Fruit fly (Drosophila melanogaster) whole organism, embryonic: Measurements from ENCODE around the gene CG5687.

Experiments
- Bgb ChIP-seq: fragments of 200-800 bp; sonication (Bioruptor generic); IDR thresholded peaks from 2 replicates; pipeline ENCODE4 v1.3.6; 2022; ENCODE audit warnings: missing biosample characterization, missing genetic modification characterization; ENCODE audit not compliant: partially characterized antibody
- Blimp-1 ChIP-seq: fragments of 200-800 bp; sonication (Bioruptor generic); optimal IDR thresholded peaks from 3 replicates; lab custom pipeline; 2018; ENCODE audit warnings: missing biosample characterization, missing genetic modification characterization, mild to moderate bottlenecking, moderate library complexity, missing genetic modification reagents
- Bteb2 ChIP-seq: fragments of 200-800 bp; sonication (Bioruptor generic); optimal IDR thresholded peaks from 2 replicates; lab custom pipeline; 2016; ENCODE audit warnings: missing biosample characterization, missing genetic modification characterization
- CG10462 ChIP-seq: fragments of 200-800 bp; sonication (Bioruptor generic); optimal IDR thresholded peaks from 2 replicates; lab custom pipeline; 2016; ENCODE audit warnings: missing biosample characterization, missing genetic modification characterization
- CG10654 ChIP-seq: fragments of 200-800 bp; sonication (Bioruptor generic); optimal IDR thresholded peaks from 2 replicates; lab custom pipeline; 2016; ENCODE audit warnings: missing biosample characterization, missing genetic modification characterization
- CG10979 ChIP-seq: fragments of 200-800 bp; sonication (Bioruptor generic); optimal IDR thresholded peaks from 2 replicates; lab custom pipeline; 2018; ENCODE audit warnings: missing biosample characterization, mild to moderate bottlenecking, missing genetic modification characterization, moderate library complexity
- CG12155 ChIP-seq: fragments of 200-800 bp; sonication (Bioruptor generic); optimal IDR thresholded peaks from 3 replicates; lab custom pipeline; 2016; ENCODE audit warnings: missing biosample characterization, missing genetic modification characterization
- CG12769 ChIP-seq: fragments of 200-800 bp; sonication (Bioruptor generic); optimal IDR thresholded peaks from 2 replicates; lab custom pipeline; 2019; ENCODE audit warnings: missing biosample characterization, mild to moderate bottlenecking, missing genetic modification characterization, moderate library complexity
- CG13287 ChIP-seq: fragments of 200-800 bp; sonication (Bioruptor generic); IDR thresholded peaks from 2 replicates; pipeline ENCODE4 v1.3.6; 2022; ENCODE audit warnings: missing biosample characterization, missing genetic modification characterization; ENCODE audit not compliant: partially characterized antibody
- CG15601 ChIP-seq: fragments of 200-800 bp; sonication (Bioruptor generic); optimal IDR thresholded peaks from 3 replicates; lab custom pipeline; 2019; ENCODE audit warnings: missing biosample characterization, mild to moderate bottlenecking, missing genetic modification characterization, moderate library complexity
- CG1792 ChIP-seq: fragments of 200-800 bp; sonication (Bioruptor generic); optimal IDR thresholded peaks from 2 replicates; lab custom pipeline; 2016; ENCODE audit warnings: missing biosample characterization, missing genetic modification characterization
- CG18476 ChIP-seq: fragments of 200-800 bp; sonication (Bioruptor generic); optimal IDR thresholded peaks from 2 replicates; lab custom pipeline; 2016; ENCODE audit warnings: missing biosample characterization, mild to moderate bottlenecking, missing genetic modification characterization
- CG2889 ChIP-seq: fragments of 200-800 bp; sonication (Bioruptor generic); IDR thresholded peaks from 3 replicates; pipeline ENCODE4 v1.3.6; 2022; ENCODE audit warnings: missing biosample characterization, missing genetic modification characterization
- CG3407 ChIP-seq: fragments of 200-800 bp; sonication (Bioruptor generic); optimal IDR thresholded peaks from 2 replicates; lab custom pipeline; 2018; ENCODE audit warnings: missing biosample characterization, mild to moderate bottlenecking, missing genetic modification characterization
- CG43689 ChIP-seq: fragments of 200-800 bp; sonication (Bioruptor generic); IDR thresholded peaks from 2 replicates; pipeline ENCODE4 v1.3.6; 2022; ENCODE audit warnings: missing biosample characterization, missing genetic modification characterization
- CG4820 ChIP-seq: fragments of 200-800 bp; sonication (Bioruptor generic); optimal IDR thresholded peaks from 3 replicates; lab custom pipeline; 2016; ENCODE audit warnings: missing biosample characterization, missing genetic modification characterization
- CG6175 ChIP-seq: fragments of 200-800 bp; sonication (Bioruptor generic); IDR thresholded peaks from 3 replicates; pipeline ENCODE4 v1.3.6; 2022; ENCODE audit warnings: missing biosample characterization, missing genetic modification characterization
- CG6254 ChIP-seq: fragments of 200-800 bp; sonication (Bioruptor generic); optimal IDR thresholded peaks from 3 replicates; lab custom pipeline; 2017; ENCODE audit warnings: mild to moderate bottlenecking, missing biosample characterization, missing genetic modification reagents, missing genetic modification characterization
- CG7556 ChIP-seq: fragments of 200-800 bp; sonication (Bioruptor generic); optimal IDR thresholded peaks from 2 replicates; lab custom pipeline; 2017; ENCODE audit warnings: missing biosample characterization, mild to moderate bottlenecking, missing genetic modification characterization
- CG7839 ChIP-seq: fragments of 200-800 bp; sonication (Bioruptor generic); optimal IDR thresholded peaks from 3 replicates; lab custom pipeline; 2018; ENCODE audit warnings: missing biosample characterization, mild to moderate bottlenecking, missing genetic modification characterization, moderate library complexity
- CG8944 ChIP-seq: fragments of 200-800 bp; sonication (Bioruptor generic); optimal IDR thresholded peaks from 3 replicates; lab custom pipeline; 2016; ENCODE audit warnings: missing biosample characterization, missing genetic modification characterization
- CoRest ChIP-seq: fragments of 200-800 bp; sonication (Bioruptor generic); optimal IDR thresholded peaks from 3 replicates; lab custom pipeline; 2018; ENCODE audit warnings: missing biosample characterization, mild to moderate bottlenecking, missing genetic modification characterization, moderate library complexity
- CrebB ChIP-seq: fragments of 200-800 bp; sonication (Bioruptor generic); optimal IDR thresholded peaks from 3 replicates; lab custom pipeline; 2018; ENCODE audit warnings: missing biosample characterization, mild to moderate bottlenecking, missing genetic modification characterization
- D19B ChIP-seq: fragments of 200-800 bp; sonication (Bioruptor generic); optimal IDR thresholded peaks from 2 replicates; lab custom pipeline; 2017; ENCODE audit warnings: missing biosample characterization, mild to moderate bottlenecking, missing genetic modification characterization
- E2f1 ChIP-seq: fragments of 200-800 bp; sonication (Bioruptor generic); IDR thresholded peaks from 2 replicates; pipeline ENCODE4 v1.3.6; 2022; ENCODE audit warnings: missing biosample characterization, missing genetic modification characterization
- Ets97D ChIP-seq: fragments of 200-800 bp; sonication (Bioruptor generic); optimal IDR thresholded peaks from 3 replicates; lab custom pipeline; 2016; ENCODE audit warnings: missing biosample characterization, missing genetic modification characterization
- Gsc ChIP-seq: fragments of 200-800 bp; sonication (Bioruptor generic); IDR thresholded peaks from 2 replicates; pipeline ENCODE4 v1.3.6; 2022; ENCODE audit warnings: missing biosample characterization, missing genetic modification characterization
- HmgD ChIP-seq: fragments of 200-800 bp; sonication (Bioruptor generic); optimal IDR thresholded peaks from 3 replicates; lab custom pipeline; 2016; ENCODE audit warnings: missing biosample characterization, missing genetic modification characterization
- HmgZ ChIP-seq: fragments of 200-800 bp; sonication (Bioruptor generic); optimal IDR thresholded peaks from 2 replicates; lab custom pipeline; 2018; ENCODE audit warnings: missing biosample characterization, mild to moderate bottlenecking, missing genetic modification characterization
- Kr ChIP-seq: fragments of 200-800 bp; sonication (Bioruptor generic); optimal IDR thresholded peaks from 2 replicates; lab custom pipeline; 2017; ENCODE audit warnings: missing biosample characterization, mild to moderate bottlenecking, missing genetic modification characterization
- Lpt ChIP-seq: fragments of >200 bp; optimal IDR thresholded peaks from 2 replicates; lab custom pipeline; 2018; ENCODE audit warnings: missing biosample characterization, missing genetic modification characterization
- Nf-YA ChIP-seq: fragments of 200-800 bp; sonication (Bioruptor generic); IDR thresholded peaks from 2 replicates; pipeline ENCODE4 v1.3.6; 2022; ENCODE audit warnings: missing biosample characterization, missing genetic modification characterization
- Pdp1 ChIP-seq, 2 experiments: fragments of 200-800 bp; sonication (Bioruptor generic); optimal IDR thresholded peaks; 3 replicates each; lab custom pipeline; 2016; ENCODE audit warnings: missing biosample characterization in 2 of 2, missing genetic modification characterization in 2 of 2, mild to moderate bottlenecking in 1 of 2, moderate library complexity in 1 of 2
- Sry-δ ChIP-seq: fragments of 200-800 bp; sonication (Bioruptor generic); optimal IDR thresholded peaks from 2 replicates; lab custom pipeline; 2016; ENCODE audit warnings: missing biosample characterization, missing genetic modification characterization
- abd-A ChIP-seq: fragments of 200-800 bp; sonication (Bioruptor generic); optimal IDR thresholded peaks from 3 replicates; lab custom pipeline; 2019; ENCODE audit warnings: missing biosample characterization, mild to moderate bottlenecking, missing genetic modification characterization, moderate library complexity
- chif ChIP-seq, 2 experiments: fragments of 200-800 bp; sonication (Bioruptor generic); optimal IDR thresholded peaks; 3 replicates each; lab custom pipeline; 2016; ENCODE audit warnings: missing biosample characterization in 2 of 2, missing genetic modification characterization in 2 of 2
- chinmo ChIP-seq: fragments of 200-800 bp; sonication (Bioruptor generic); IDR thresholded peaks from 4 replicates; pipeline ENCODE4 v1.3.6; 2022; ENCODE audit warnings: missing biosample characterization, missing genetic modification characterization; ENCODE audit not compliant: partially characterized antibody
- chn ChIP-seq: fragments of 200-800 bp; sonication (Bioruptor generic); optimal IDR thresholded peaks from 2 replicates; lab custom pipeline; 2016; ENCODE audit warnings: missing biosample characterization, missing genetic modification characterization
- eve ChIP-seq, 2 experiments: fragments of >200 bp; optimal IDR thresholded peaks; 2 replicates each; lab custom pipeline; 2017; ENCODE audit warnings: missing biosample characterization in 2 of 2, missing genetic modification characterization in 2 of 2
- kay ChIP-seq: fragments of 200-800 bp; sonication (Bioruptor generic); optimal IDR thresholded peaks from 2 replicates; lab custom pipeline; 2016; ENCODE audit warnings: missing biosample characterization, missing genetic modification characterization
- knrl ChIP-seq: fragments of 200-800 bp; sonication (Bioruptor generic); IDR thresholded peaks from 3 replicates; pipeline ENCODE4 v1.3.6; 2022; ENCODE audit warnings: missing biosample characterization, missing genetic modification characterization; ENCODE audit not compliant: partially characterized antibody
- lola ChIP-seq, 3 experiments: fragments of >200 bp in 2 of 3; fragments of 200-800 bp in 1 of 3; sonication (Bioruptor generic) in 1 of 3; optimal IDR thresholded peaks; 2 replicates each; lab custom pipeline; 2017 to 2019; ENCODE audit warnings: missing biosample characterization in 3 of 3, missing genetic modification characterization in 3 of 3, mild to moderate bottlenecking in 1 of 3, moderate library complexity in 1 of 3
- mam ChIP-seq: fragments of 200-800 bp; sonication (Bioruptor generic); optimal IDR thresholded peaks from 3 replicates; lab custom pipeline; 2016; ENCODE audit warnings: missing biosample characterization, missing genetic modification characterization
- pnt ChIP-seq: fragments of 200-800 bp; sonication (Bioruptor generic); optimal IDR thresholded peaks from 3 replicates; lab custom pipeline; 2016; ENCODE audit warnings: missing biosample characterization, missing genetic modification characterization
- psq ChIP-seq: fragments of 200-800 bp; sonication (Bioruptor generic); optimal IDR thresholded peaks from 2 replicates; lab custom pipeline; 2017; ENCODE audit warnings: missing biosample characterization, missing genetic modification characterization
- pzg ChIP-seq: fragments of 200-800 bp; sonication (Bioruptor generic); optimal IDR thresholded peaks from 3 replicates; lab custom pipeline; 2018; ENCODE audit warnings: missing biosample characterization, mild to moderate bottlenecking, missing genetic modification characterization, moderate library complexity
- tin ChIP-seq: fragments of 200-800 bp; sonication (Bioruptor generic); optimal IDR thresholded peaks from 3 replicates; lab custom pipeline; 2016; ENCODE audit warnings: missing biosample characterization, missing genetic modification characterization
- tll ChIP-seq, 2 experiments: fragments of 200-800 bp in 1 of 2; fragments of >200 bp in 1 of 2; sonication (Bioruptor generic) in 1 of 2; optimal IDR thresholded peaks; 2 replicates each; lab custom pipeline; 2017 to 2019; ENCODE audit warnings: missing biosample characterization in 2 of 2, missing genetic modification characterization in 2 of 2, mild to moderate bottlenecking in 1 of 2, moderate library complexity in 1 of 2
- unpg ChIP-seq: fragments of 200-800 bp; sonication (Bioruptor generic); optimal IDR thresholded peaks from 3 replicates; lab custom pipeline; 2018; ENCODE audit warnings: missing biosample characterization, mild to moderate bottlenecking, missing genetic modification characterization, moderate library complexity
- wek ChIP-seq: fragments of 200-800 bp; sonication (Bioruptor generic); optimal IDR thresholded peaks from 3 replicates; lab custom pipeline; 2018; ENCODE audit warnings: missing biosample characterization, mild to moderate bottlenecking, missing genetic modification characterization, moderate library complexity
- zfh2 ChIP-seq: fragments of 200-800 bp; sonication (Bioruptor generic); optimal IDR thresholded peaks from 2 replicates; lab custom pipeline; 2016; ENCODE audit warnings: missing biosample characterization, missing genetic modification characterization

The CG5687 gene

DNA sequence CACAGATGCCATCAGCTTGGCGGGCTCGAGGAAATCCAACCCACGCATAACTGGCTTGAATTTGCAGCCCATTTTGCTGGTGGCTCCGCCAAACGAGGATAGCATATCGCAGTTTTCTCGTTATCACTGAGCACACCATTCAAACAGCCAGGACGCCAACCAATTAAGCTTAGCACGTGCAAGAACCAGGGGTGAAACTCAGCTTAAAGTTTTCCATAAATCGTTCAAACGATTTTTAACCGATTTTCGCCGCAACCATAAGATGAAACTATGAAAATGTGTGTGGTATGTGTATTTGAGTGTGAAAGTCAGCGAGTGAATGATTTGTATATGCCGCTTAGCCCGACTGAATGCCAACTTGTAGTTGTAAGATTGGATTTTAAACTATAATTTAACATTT, 48.0 kb downstream of the CG5687 start (continued):
- TF ChIP-seq Bgb (GFP tag; lab: Robert Waterston, UW) (no peak), CG10654 (no peak), CG18476 (GFP tag; lab: Kevin White, UChicago) (no peak), Pdp1 (GFP tag; optimal IDR thresholded peaks at IDR 0.05; lab: Kevin White, UChicago) (no peak), Lpt (GFP tag; lab: Kevin White, UChicago) (no peak), Nf-YA (GFP tag; lab: Robert Waterston, UW) (peak; percentile 37; the same call in 1 of the 2 replicates), CG13287 (GFP tag; lab: Robert Waterston, UW) (peak; percentile 51; the same call in 1 of the 2 replicates), abd-A (tag; lab: Kevin White, UChicago) (no peak), lola (GFP tag; optimal IDR thresholded peaks at IDR 0.05; lab: Kevin White, UChicago) (no peak), CG4820 (GFP tag; lab: Kevin White, UChicago) (no peak), CG2889 (GFP tag; lab: Robert Waterston, UW) (no peak), CrebB (tag; lab: Kevin White, UChicago) (no peak), CG7839 (tag; lab: Kevin White, UChicago) (no peak), chn (GFP tag; lab: Kevin White, UChicago) (no peak), eve (GFP tag; optimal IDR thresholded peaks at IDR 0.05; lab: Kevin White, UChicago) (no peak), CG1792 (no peak), zfh2 (GFP tag; lab: Kevin White, UChicago) (no peak), tin (no peak), CG12769 (tag; lab: Kevin White, UChicago) (peak; percentile 17), CoRest (tag; lab: Kevin White, UChicago) (no peak), Blimp-1 (GFP tag; lab: Kevin White, UChicago) (no peak), E2f1 (no peak), Gsc (no peak), pzg (GFP tag; lab: Kevin White, UChicago) (peak; percentile 37), wek (no peak), CG3407 (GFP tag; lab: Kevin White, UChicago) (no peak), pnt (GFP tag; lab: Kevin White, UChicago) (no peak), CG6175 (GFP tag; lab: Robert Waterston, UW) (no peak), mam (no peak), HmgD (GFP tag; lab: Kevin White, UChicago) (peak; percentile 11), Bteb2 (GFP tag; lab: Kevin White, UChicago) (no peak), CG12155 (GFP tag; lab: Kevin White, UChicago) (peak; percentile 83), Kr (GFP tag; lab: Kevin White, UChicago) (no peak), chif (GFP tag; optimal IDR thresholded peaks at IDR 0.05; lab: Kevin White, UChicago) (no peak), Sry-δ (GFP tag; lab: Kevin White, UChicago) (no peak), psq (GFP tag; lab: Kevin White, UChicago) (no peak), chinmo (GFP tag; lab: Robert Waterston, UW) (0 out of 4 replicates have a peak, but pooled peaks have one; percentile 46), Ets97D (no peak), tll (GFP tag; optimal IDR thresholded peaks at IDR 0.05; lab: Kevin White, UChicago) (no peak), CG10979 (peak; percentile 20), D19B (no peak), unpg (GFP tag; lab: Kevin White, UChicago) (no peak), CG6254 (GFP tag; lab: Kevin White, UChicago) (no peak), CG7556 (no peak), CG8944 (no peak), CG43689 (GFP tag; lab: Robert Waterston, UW) (no peak), CG10462 (GFP tag; lab: Kevin White, UChicago) (no peak), kay (no peak), knrl (no peak; the same call in 2 of the 3 replicates), CG15601 (tag; lab: Kevin White, UChicago) (no peak), HmgZ (peak; percentile 20)
